Worm (Caenorhabditis elegans) whole organism, midembryonic: ENCODE data around the gene R10F2.6.

Source experiments
- T22C8.4 ChIP-seq: fragments of 200-800 bp; sonication (Bioruptor generic); IDR thresholded peaks from 2 replicates; pipeline ENCODE4 v1.3.6; 2022; ENCODE audit warnings: missing genetic modification characterization, missing compliant biosample characterization
- cog-1 ChIP-seq: sonication (generic microtip); optimal IDR thresholded peaks from 2 replicates; lab custom pipeline; 2016; ENCODE audit warnings: missing genetic modification characterization, missing compliant biosample characterization
- flt-1 ChIP-seq: fragments of 200-800 bp; sonication (Bioruptor generic); IDR thresholded peaks from 2 replicates; pipeline ENCODE4 v1.3.6; 2022; ENCODE audit warnings: missing genetic modification characterization, missing compliant biosample characterization
- klf-2 ChIP-seq: fragments of 200-800 bp; sonication (Bioruptor generic); conservative IDR thresholded peaks from 2 replicates; pipeline ENCODE4 v1.3.6; 2022; ENCODE audit warnings: missing genetic modification reagents, missing genetic modification characterization, missing compliant biosample characterization
- med-1 ChIP-seq: sonication (generic microtip); optimal IDR thresholded peaks from 2 replicates; lab custom pipeline; 2017; ENCODE audit warnings: missing genetic modification characterization, mild to moderate bottlenecking, missing compliant biosample characterization, antibody characterized with exemption, missing genetic modification reagents; ENCODE audit not compliant: insufficient read depth
- ref-1 ChIP-seq: fragments of 200-800 bp; sonication (Bioruptor generic); conservative IDR thresholded peaks from 2 replicates; pipeline ENCODE4 v1.3.6; 2022; ENCODE audit warnings: missing genetic modification reagents, missing genetic modification characterization, missing compliant biosample characterization
- tab-1 ChIP-seq: fragments of 200-800 bp; sonication (Bioruptor generic); IDR thresholded peaks from 2 replicates; pipeline ENCODE4 v1.3.6; 2022; ENCODE audit warnings: missing genetic modification characterization, missing compliant biosample characterization
- ztf-23 ChIP-seq: fragments of 200-800 bp; sonication (Bioruptor generic); IDR thresholded peaks from 2 replicates; pipeline ENCODE4 v1.3.6; 2022; ENCODE audit warnings: missing genetic modification reagents, missing genetic modification characterization, missing compliant biosample characterization
- ztf-29 ChIP-seq: fragments of 200-800 bp; sonication (Bioruptor generic); IDR thresholded peaks from 2 replicates; pipeline ENCODE4 v1.3.6; 2022; ENCODE audit warnings: missing genetic modification reagents, missing genetic modification characterization, missing compliant biosample characterization

The R10F2.6 gene

ce11 chrIII:2966462-2966861, 22.6 kb upstream of the R10F2.6 start:
- TF ChIP-seq ztf-29 (GFP tag; lab: Robert Waterston, UW) (peak; percentile 66), T22C8.4 (GFP tag; lab: Robert Waterston, UW) (peak; percentile 59), med-1 (GFP tag; lab: Kevin White, UChicago) (no peak), ztf-23 (no peak), cog-1 (peak; percentile 47), klf-2 (no peak), ref-1 (GFP tag; lab: Robert Waterston, UW) (no peak), tab-1 (GFP tag; lab: Robert Waterston, UW) (no peak), flt-1 (GFP tag; lab: Robert Waterston, UW) (peak; percentile 69)

- TF ChIP-seq ztf-23 (no peak), cog-1 (no peak)
These were observed 21.6 kb upstream of the R10F2.6 start, which contains the start of gene H05C05.2 for ce11 chrIII:2965534-2965933. Gene H05C05.2 (minus strand): TSS chrIII:2965634.

ce11 chrIII:2962878-2963540, 19.1 kb upstream of the R10F2.6 start:
- peak; percentile 91 for TF ChIP-seq T22C8.4 (GFP tag; lab: Robert Waterston, UW)

ce11 chrIII:2961840-2962239, 17.9 kb upstream of the R10F2.6 start:
- TF ChIP-seq tab-1 (GFP tag; lab: Robert Waterston, UW) (no peak), T22C8.4 (GFP tag; lab: Robert Waterston, UW) (peak; percentile 72)

- peak; percentile 98 for TF ChIP-seq T22C8.4 (GFP tag; lab: Robert Waterston, UW)
These were observed 17.0 kb upstream of the R10F2.6 start for ce11 chrIII:2960740-2961361.

ce11 chrIII:2952437-2952836, 8.5 kb upstream of the R10F2.6 start:
- TF ChIP-seq cog-1, result no peak
- no peak for TF ChIP-seq ref-1 (GFP tag; lab: Robert Waterston, UW)
- TF ChIP-seq flt-1 (GFP tag; lab: Robert Waterston, UW), result no peak
- no peak for TF ChIP-seq klf-2
- TF ChIP-seq tab-1 (GFP tag; lab: Robert Waterston, UW), result no peak
- TF ChIP-seq med-1 (GFP tag; lab: Kevin White, UChicago), result no peak
- TF ChIP-seq T22C8.4 (GFP tag; lab: Robert Waterston, UW), result no peak
- no peak for TF ChIP-seq ztf-29 (GFP tag; lab: Robert Waterston, UW)
- TF ChIP-seq ztf-23, result no peak

ce11 chrIII:2948310-2948961, 4.5 kb upstream of the R10F2.6 start:
- TF ChIP-seq flt-1 (GFP tag; lab: Robert Waterston, UW), result no peak
- TF ChIP-seq ztf-29 (GFP tag; lab: Robert Waterston, UW), result no peak
- TF ChIP-seq T22C8.4 (GFP tag; lab: Robert Waterston, UW), result no peak

- no peak for TF ChIP-seq ztf-23
- no peak for TF ChIP-seq tab-1 (GFP tag; lab: Robert Waterston, UW)
These were observed 3.4 kb upstream of the R10F2.6 start for ce11 chrIII:2947251-2947650.

ce11 chrIII:2946626-2947168, 2.8 kb upstream of the R10F2.6 start, which contains the start of gene H05C05.1:
Gene H05C05.1 (plus strand): TSS chrIII:2947118.
- TF ChIP-seq tab-1 (GFP tag; lab: Robert Waterston, UW), result no peak
- TF ChIP-seq ref-1 (GFP tag; lab: Robert Waterston, UW), result no peak
- no peak for TF ChIP-seq T22C8.4 (GFP tag; lab: Robert Waterston, UW)
- TF ChIP-seq cog-1, result no peak
- TF ChIP-seq ztf-23, result no peak
- TF ChIP-seq flt-1 (GFP tag; lab: Robert Waterston, UW), result no peak
- no peak for TF ChIP-seq med-1 (GFP tag; lab: Kevin White, UChicago)
- TF ChIP-seq klf-2, result no peak
- no peak for TF ChIP-seq ztf-29 (GFP tag; lab: Robert Waterston, UW)

- no peak for TF ChIP-seq ztf-23
- no peak for TF ChIP-seq med-1 (GFP tag; lab: Kevin White, UChicago)
These were observed 2.2 kb upstream of the R10F2.6 start, which contains the start of gene H05C05.4 for ce11 chrIII:2946101-2946500. Gene H05C05.4 (minus strand): TSS chrIII:2946201.

ce11 chrIII:2941578-2941977, 2.3 kb downstream of the R10F2.6 start:
- TF ChIP-seq flt-1 (GFP tag; lab: Robert Waterston, UW) (no peak), med-1 (GFP tag; lab: Kevin White, UChicago) (no peak), klf-2 (no peak), ref-1 (GFP tag; lab: Robert Waterston, UW) (no peak), tab-1 (GFP tag; lab: Robert Waterston, UW) (no peak), ztf-29 (GFP tag; lab: Robert Waterston, UW) (no peak), ztf-23 (no peak), T22C8.4 (GFP tag; lab: Robert Waterston, UW) (no peak), cog-1 (no peak)
